Fruit fly (Drosophila melanogaster): ENCODE measurements around the gene inaF-B.

Gene inaF-B

dm6 chrX:11720138-11720537 lies 12.4 kb downstream of the inaF-B start, which contains the start of gene Tango10:
Gene Tango10, plus strand, starts transcription at chrX:11720245.
- TF ChIP-seq Hr78 (GFP tag; optimal IDR thresholded peaks at IDR 0.05) (no peak), jim (GFP tag; optimal IDR thresholded peaks at IDR 0.05) (no peak), Jra (GFP tag; optimal IDR thresholded peaks at IDR 0.05) (peak; percentile 60), fru (GFP tag; optimal IDR thresholded peaks at IDR 0.05) (no peak), Hr83 (GFP tag; optimal IDR thresholded peaks at IDR 0.05; ENCODE audit: poor library complexity, severe bottlenecking) (no peak), dmrt93B (GFP tag; optimal IDR thresholded peaks at IDR 0.05) (no peak), rgr (GFP tag; optimal IDR thresholded peaks at IDR 0.05) (peak; percentile 65), psq (GFP tag; optimal IDR thresholded peaks at IDR 0.05) (peak; percentile 51), dl (GFP tag; optimal IDR thresholded peaks at IDR 0.05; ENCODE audit: insufficient read depth in 1 of 2, partially characterized antibody in 2 of 2) (peak; percentile 90 to 92), OdsH (GFP tag; optimal IDR thresholded peaks at IDR 0.05) (peak; percentile 42), brk (GFP tag; optimal IDR thresholded peaks at IDR 0.05) (no peak), Mio (GFP tag; optimal IDR thresholded peaks at IDR 0.05) (no peak), br (GFP tag; optimal IDR thresholded peaks at IDR 0.05) (peak; percentile 25), Hnf4 (GFP tag; optimal IDR thresholded peaks at IDR 0.05) (peak; percentile 75), Sp1 (GFP tag; optimal IDR thresholded peaks at IDR 0.05) (peak; percentile 40), CG32264 (GFP tag; optimal IDR thresholded peaks at IDR 0.05) (no peak), pan (optimal IDR thresholded peaks at IDR 0.05) (no peak), CrebA (GFP tag; optimal IDR thresholded peaks at IDR 0.05; ENCODE audit: borderline replicate concordance) (no peak), dsf (GFP tag; optimal IDR thresholded peaks at IDR 0.05; ENCODE audit: borderline replicate concordance) (no peak), Dfd (GFP tag; optimal IDR thresholded peaks at IDR 0.05) (no peak), ey (GFP tag; optimal IDR thresholded peaks at IDR 0.05) (peak; percentile 63), sv (GFP tag; optimal IDR thresholded peaks at IDR 0.05) (peak; percentile 7), GATAd (GFP tag; optimal IDR thresholded peaks at IDR 0.05) (no peak), Abd-B (GFP tag; optimal IDR thresholded peaks at IDR 0.05) (no peak), tai (GFP tag; optimal IDR thresholded peaks at IDR 0.05) (no peak), h (GFP tag; optimal IDR thresholded peaks at IDR 0.05) (peak; percentile 67), Vsx2 (GFP tag; optimal IDR thresholded peaks at IDR 0.05; ENCODE audit: partially characterized antibody) (peak; percentile 98), sage (GFP tag; optimal IDR thresholded peaks at IDR 0.05) (no peak), foxo (GFP tag; optimal IDR thresholded peaks at IDR 0.05) (peak in 1 of 2 experiments; percentile 76), Dif (GFP tag; optimal IDR thresholded peaks at IDR 0.05; ENCODE audit: partially characterized antibody) (peak; percentile 93), woc (GFP tag; optimal IDR thresholded peaks at IDR 0.05) (peak; percentile 39), Myc (optimal IDR thresholded peaks at IDR 0.05) (no peak), lola (GFP tag; optimal IDR thresholded peaks at IDR 0.05) (no peak), CG9705 (GFP tag; optimal IDR thresholded peaks at IDR 0.05) (peak; percentile 25), N (GFP tag; optimal IDR thresholded peaks at IDR 0.05) (no peak), HLH106 (tag; optimal IDR thresholded peaks at IDR 0.05) (peak; percentile 49), Rel (GFP tag; optimal IDR thresholded peaks at IDR 0.05) (no peak), Rel (tag; optimal IDR thresholded peaks at IDR 0.05) (peak; percentile 11), usp (GFP tag; optimal IDR thresholded peaks at IDR 0.05) (no peak)

- TF ChIP-seq tai (GFP tag; optimal IDR thresholded peaks at IDR 0.05) (no peak), Rel (GFP tag; optimal IDR thresholded peaks at IDR 0.05) (no peak), Rel (tag; optimal IDR thresholded peaks at IDR 0.05) (peak; percentile 20), Hr78 (GFP tag; optimal IDR thresholded peaks at IDR 0.05) (no peak), Sp1 (GFP tag; optimal IDR thresholded peaks at IDR 0.05) (no peak), dl (GFP tag; optimal IDR thresholded peaks at IDR 0.05; ENCODE audit: insufficient read depth in 1 of 2, partially characterized antibody in 2 of 2) (no peak), brk (GFP tag; optimal IDR thresholded peaks at IDR 0.05) (no peak)
Observed at dm6 chrX:11717892-11718291, 14.7 kb downstream of the inaF-B start.
